Fruit fly (Drosophila melanogaster): ENCODE results near the gene REPTOR.

dm6 chr3R:24556554-24556953, 26.1 kb downstream of the REPTOR start:
- TF ChIP-seq NC2β (GFP tag; optimal IDR thresholded peaks at IDR 0.05) (no peak), MTF-1 (GFP tag; optimal IDR thresholded peaks at IDR 0.05; ENCODE audit: borderline replicate concordance) (no peak), ro (GFP tag; IDR thresholded peaks at IDR 0.05) (no peak), bsh (GFP tag; optimal IDR thresholded peaks at IDR 0.05) (no peak), CG31365 (tag; optimal IDR thresholded peaks at IDR 0.05) (no peak), pfk (GFP tag; optimal IDR thresholded peaks at IDR 0.05) (no peak), Chrac-16 (GFP tag; optimal IDR thresholded peaks at IDR 0.05) (no peak), cato (GFP tag; optimal IDR thresholded peaks at IDR 0.05; ENCODE audit: borderline replicate concordance) (no peak), Optix (GFP tag; IDR thresholded peaks at IDR 0.05) (no peak), CG12104 (GFP tag; optimal IDR thresholded peaks at IDR 0.05) (no peak)
